Worm (Caenorhabditis elegans) whole organism, L3 larva: ENCODE data around the gene fbxc-21.

Experiments
- R02D3.7 ChIP-seq: fragments of 150-350 bp; optimal IDR thresholded peaks from 2 replicates; lab custom pipeline; 2014; ENCODE audit warnings: missing biosample characterization, missing genetic modification characterization
- ZK546.5 ChIP-seq: sonication (generic microtip); optimal IDR thresholded peaks from 2 replicates; lab custom pipeline; 2017; ENCODE audit warnings: missing biosample characterization, missing genetic modification characterization
- aly-2 ChIP-seq: fragments of 150-350 bp; optimal IDR thresholded peaks from 2 replicates; lab custom pipeline; 2014; ENCODE audit warnings: missing biosample characterization, missing genetic modification characterization
- ama-1 ChIP-seq: fragments of 150-350 bp; optimal IDR thresholded peaks from 2 replicates; lab custom pipeline; 2018
- ceh-16 ChIP-seq: sonication (generic microtip); optimal IDR thresholded peaks from 2 replicates; lab custom pipeline; 2017; ENCODE audit warnings: missing biosample characterization, missing genetic modification characterization
- ceh-28 ChIP-seq: fragments of 150-350 bp; optimal IDR thresholded peaks from 2 replicates; lab custom pipeline; 2014; ENCODE audit warnings: missing biosample characterization, missing genetic modification reagents, missing genetic modification characterization
- ceh-82 ChIP-seq: fragments of 150-350 bp; optimal IDR thresholded peaks from 2 replicates; lab custom pipeline; 2014; ENCODE audit warnings: missing biosample characterization, missing genetic modification characterization
- ceh-9 ChIP-seq: sonication (generic microtip); optimal IDR thresholded peaks from 2 replicates; lab custom pipeline; 2018; ENCODE audit warnings: missing biosample characterization, missing genetic modification characterization
- daf-12 ChIP-seq: fragments of 150-350 bp; optimal IDR thresholded peaks from 2 replicates; lab custom pipeline; 2014; ENCODE audit warnings: missing biosample characterization, missing genetic modification reagents, missing genetic modification characterization
- egl-27 ChIP-seq: sonication (generic microtip); optimal IDR thresholded peaks from 4 replicates; lab custom pipeline; 2017; ENCODE audit warnings: missing biosample characterization, missing genetic modification reagents, missing genetic modification characterization
- egl-5 ChIP-seq: fragments of 150-350 bp; optimal IDR thresholded peaks from 2 replicates; lab custom pipeline; 2017; ENCODE audit warnings: missing biosample characterization, missing genetic modification reagents, missing genetic modification characterization, inconsistent platforms
- elt-2 ChIP-seq: sonication (generic microtip); optimal IDR thresholded peaks from 2 replicates; lab custom pipeline; 2016; ENCODE audit warnings: missing genetic modification reagents, mild to moderate bottlenecking, missing genetic modification characterization, missing compliant biosample characterization
- elt-3 ChIP-seq, 3 experiments: fragments of 150-350 bp in 1 of 3; sonication (generic microtip) in 2 of 3; optimal IDR thresholded peaks; 2 replicates in 2 of 3; 4 replicates in 1 of 3; lab custom pipeline; 2014 to 2017; ENCODE audit warnings: missing biosample characterization in 3 of 3, missing genetic modification characterization in 3 of 3
- eor-1 ChIP-seq, 2 experiments: fragments of 150-350 bp; optimal IDR thresholded peaks; 2 replicates each; lab custom pipeline; 2014 to 2018; ENCODE audit warnings: missing biosample characterization in 2 of 2, missing genetic modification characterization in 2 of 2
- fkh-10 ChIP-seq: sonication (generic microtip); optimal IDR thresholded peaks from 2 replicates; lab custom pipeline; 2017; ENCODE audit warnings: missing biosample characterization, missing genetic modification reagents, missing genetic modification characterization
- fkh-2 ChIP-seq: fragments of 150-350 bp; optimal IDR thresholded peaks from 2 replicates; lab custom pipeline; 2014; ENCODE audit warnings: missing biosample characterization, missing genetic modification reagents, missing genetic modification characterization
- fos-1 ChIP-seq: fragments of 150-350 bp; optimal IDR thresholded peaks from 2 replicates; lab custom pipeline; 2014; ENCODE audit warnings: missing biosample characterization, missing genetic modification characterization
- hmg-11 ChIP-seq: sonication (generic microtip); optimal IDR thresholded peaks from 2 replicates; lab custom pipeline; 2016; ENCODE audit warnings: missing genetic modification characterization, missing compliant biosample characterization
- jun-1 ChIP-seq: fragments of 150-350 bp; optimal IDR thresholded peaks from 2 replicates; lab custom pipeline; 2014; ENCODE audit warnings: missing biosample characterization, missing genetic modification reagents, missing genetic modification characterization
- lin-15B ChIP-seq: fragments of 150-350 bp; optimal IDR thresholded peaks from 2 replicates; lab custom pipeline; 2014; ENCODE audit warnings: missing biosample characterization, missing genetic modification characterization
- lsy-12 ChIP-seq: sonication (generic microtip); optimal IDR thresholded peaks from 2 replicates; lab custom pipeline; 2016; ENCODE audit warnings: mild to moderate bottlenecking, missing genetic modification characterization, missing compliant biosample characterization
- mdl-1 ChIP-seq: fragments of 150-350 bp; optimal IDR thresholded peaks from 2 replicates; lab custom pipeline; 2014; ENCODE audit warnings: missing biosample characterization, missing genetic modification characterization
- nfya-1 ChIP-seq: sonication (generic microtip); optimal IDR thresholded peaks from 2 replicates; lab custom pipeline; 2017; ENCODE audit warnings: missing genetic modification characterization, mild to moderate bottlenecking, missing compliant biosample characterization, antibody characterized with exemption, moderate library complexity; ENCODE audit not compliant: insufficient read depth
- nhr-11 ChIP-seq: fragments of 150-350 bp; optimal IDR thresholded peaks from 2 replicates; lab custom pipeline; 2014; ENCODE audit warnings: missing biosample characterization, missing genetic modification characterization
- nhr-12 ChIP-seq: fragments of 150-350 bp; optimal IDR thresholded peaks from 2 replicates; lab custom pipeline; 2014; ENCODE audit warnings: missing biosample characterization, missing genetic modification characterization
- nhr-23 ChIP-seq: fragments of 150-350 bp; optimal IDR thresholded peaks from 2 replicates; lab custom pipeline; 2014; ENCODE audit warnings: missing biosample characterization, missing genetic modification reagents, missing genetic modification characterization
- nhr-237 ChIP-seq: fragments of 150-350 bp; optimal IDR thresholded peaks from 2 replicates; lab custom pipeline; 2014; ENCODE audit warnings: missing biosample characterization, missing genetic modification characterization
- nhr-43 ChIP-seq: sonication (generic microtip); optimal IDR thresholded peaks from 2 replicates; lab custom pipeline; 2016; ENCODE audit warnings: mild to moderate bottlenecking, missing genetic modification characterization, missing compliant biosample characterization; ENCODE audit not compliant: poor library complexity, severe bottlenecking
- nhr-67 ChIP-seq: fragments of 150-350 bp; optimal IDR thresholded peaks from 2 replicates; lab custom pipeline; 2014; ENCODE audit warnings: missing biosample characterization, missing genetic modification characterization
- nhr-76 ChIP-seq: fragments of 150-350 bp; sonication (generic microtip); optimal IDR thresholded peaks from 5 replicates; lab custom pipeline; 2014; ENCODE audit warnings: missing biosample characterization, missing genetic modification characterization
- pha-4 ChIP-seq: fragments of 150-350 bp; optimal IDR thresholded peaks from 2 replicates; lab custom pipeline; 2014; ENCODE audit warnings: missing biosample characterization, missing genetic modification reagents, missing genetic modification characterization
- pqm-1 ChIP-seq: fragments of 150-350 bp; optimal IDR thresholded peaks from 2 replicates; lab custom pipeline; 2017; ENCODE audit warnings: missing biosample characterization, missing genetic modification characterization, inconsistent platforms
- sea-2 ChIP-seq: fragments of 150-350 bp; sonication (generic microtip); optimal IDR thresholded peaks from 4 replicates; lab custom pipeline; 2014; ENCODE audit warnings: missing biosample characterization, missing genetic modification reagents, missing genetic modification characterization
- snpc-4 ChIP-seq: fragments of 150-350 bp; optimal IDR thresholded peaks from 2 replicates; lab custom pipeline; 2014; ENCODE audit warnings: missing biosample characterization, missing genetic modification characterization
- tbx-2 ChIP-seq: sonication (generic microtip); optimal IDR thresholded peaks from 2 replicates; lab custom pipeline; 2016; ENCODE audit warnings: mild to moderate bottlenecking, missing genetic modification characterization, missing compliant biosample characterization
- unc-39 ChIP-seq: sonication (generic microtip); optimal IDR thresholded peaks from 4 replicates; lab custom pipeline; 2017; ENCODE audit warnings: missing biosample characterization, missing genetic modification characterization
- zag-1 ChIP-seq: fragments of 150-350 bp; optimal IDR thresholded peaks from 2 replicates; lab custom pipeline; 2014; ENCODE audit warnings: missing biosample characterization, missing genetic modification characterization
- ztf-11 ChIP-seq: fragments of 150-350 bp; optimal IDR thresholded peaks from 2 replicates; lab custom pipeline; 2014; ENCODE audit warnings: missing biosample characterization, missing genetic modification characterization
- ztf-4 ChIP-seq: fragments of 150-350 bp; optimal IDR thresholded peaks from 2 replicates; lab custom pipeline; 2014; ENCODE audit warnings: missing biosample characterization, missing genetic modification characterization

fbxc-21 gene

DNA sequence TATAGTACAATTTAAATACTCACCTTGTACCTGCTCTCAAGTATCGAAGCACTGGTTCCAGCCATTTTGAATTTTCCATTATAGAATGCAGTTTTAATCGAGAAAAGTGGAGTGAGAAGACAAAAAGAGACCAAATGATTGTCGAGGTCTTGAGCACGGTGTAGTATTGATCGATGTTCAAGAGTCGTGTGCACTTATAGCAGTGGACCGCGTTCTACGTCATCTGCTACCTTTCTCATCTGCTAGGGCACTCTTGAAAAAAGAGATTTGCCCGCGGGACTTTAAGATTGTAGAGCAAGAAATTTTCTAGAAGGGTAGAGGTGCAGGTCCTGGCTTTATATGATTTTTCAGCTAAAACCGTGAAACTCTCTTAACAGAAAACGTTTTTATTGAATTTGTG lies at the start of gene fbxc-21:
Gene fbxc-21 (minus strand): TSS at position 101 of the 400 bp plus-strand sequence.
- TF ChIP-seq lsy-12 (tag; lab: Kevin White, UChicago) (no peak), nhr-237 (tag; lab: Kevin White, UChicago) (no peak), egl-5 (no peak), nhr-67 (no peak), pqm-1 (no peak), daf-12 (no peak), aly-2 (no peak), nhr-43 (tag; lab: Kevin White, UChicago) (no peak), zag-1 (tag; lab: Kevin White, UChicago) (no peak)

DNA sequence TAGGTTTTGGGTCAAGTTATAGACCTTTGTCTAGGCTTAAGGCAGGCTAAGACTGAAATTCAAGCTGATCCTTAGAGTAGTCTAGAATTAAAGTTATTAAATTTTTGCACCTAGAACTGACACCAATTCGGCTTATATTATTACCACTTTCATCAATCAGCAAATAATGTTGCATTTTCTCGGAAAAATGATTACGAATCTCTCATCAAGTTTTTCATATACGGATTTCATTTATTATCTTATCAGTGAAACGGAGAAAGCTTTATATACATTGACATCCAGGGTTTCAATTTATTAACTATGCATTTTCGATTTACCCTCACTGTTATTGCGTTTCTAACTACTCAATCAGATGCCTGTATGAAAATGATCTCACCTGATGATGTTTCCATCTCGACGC lies 48.5 kb upstream of the fbxc-21 start, which contains the start of gene K07G6.1:
Gene K07G6.1 (plus strand): TSS at position 301 of the 400 bp plus-strand sequence.
- no peak for TF ChIP-seq egl-5
- TF ChIP-seq nhr-23 = no peak
- no peak for TF ChIP-seq elt-2 (tag; lab: Kevin White, UChicago)
- TF ChIP-seq tbx-2 (tag; lab: Kevin White, UChicago) = no peak
- no peak for TF ChIP-seq sea-2
- TF ChIP-seq ceh-16 (tag; lab: Kevin White, UChicago) = no peak
- TF ChIP-seq fos-1 (tag; lab: Kevin White, UChicago) = no peak
- TF ChIP-seq hmg-11 = no peak
- no peak for TF ChIP-seq egl-27 (tag; lab: Kevin White, UChicago)
- TF ChIP-seq ceh-28 = no peak
- TF ChIP-seq nhr-12 (tag; lab: Kevin White, UChicago) = no peak
- no peak for TF ChIP-seq unc-39 (tag; lab: Kevin White, UChicago)
- no peak for TF ChIP-seq ama-1
- TF ChIP-seq, all 47 proteins: peak for 0

DNA sequence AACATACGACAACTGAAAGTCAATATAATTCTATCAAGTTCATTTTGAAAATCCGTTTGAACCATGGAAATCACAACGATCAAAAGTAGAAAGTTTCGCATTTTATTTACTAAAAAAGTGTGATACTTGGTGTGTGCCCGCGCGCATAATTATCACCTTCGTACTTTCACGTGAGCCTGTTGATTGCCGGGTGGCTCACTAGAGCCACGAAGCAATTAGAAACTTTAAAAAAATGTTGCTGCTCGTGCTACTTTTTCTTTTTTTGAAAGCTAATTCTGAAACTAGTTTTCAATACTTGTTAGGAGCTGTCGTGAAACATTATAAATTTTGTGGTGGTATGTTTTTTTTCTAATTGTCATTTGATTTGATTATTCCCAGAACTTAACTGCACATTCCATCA lies 46.1 kb upstream of the fbxc-21 start, which contains the start of the genes irld-9 and irld-33:
Gene irld-9 (minus strand): TSS at position 101 of the 400 bp plus-strand sequence.
Gene irld-33 (plus strand): TSS at position 209 of the 400 bp plus-strand sequence.
- no peak for TF ChIP-seq pha-4 (tag; lab: Kevin White, UChicago)
- TF ChIP-seq sea-2 = no peak
- no peak for TF ChIP-seq fkh-2 (tag; lab: Kevin White, UChicago)
- TF ChIP-seq ceh-82 (tag; lab: Kevin White, UChicago) = no peak
- TF ChIP-seq ama-1 = no peak
- TF ChIP-seq nhr-67 = no peak
- no peak for TF ChIP-seq nhr-76 (tag; lab: Kevin White, UChicago)
- TF ChIP-seq R02D3.7 (tag; lab: Kevin White, UChicago) = no peak
- no peak for TF ChIP-seq jun-1 (tag; lab: Kevin White, UChicago)
- no peak for TF ChIP-seq ceh-16 (tag; lab: Kevin White, UChicago)
- no peak for TF ChIP-seq unc-39 (tag; lab: Kevin White, UChicago)
- no peak for TF ChIP-seq ceh-9 (tag; lab: Kevin White, UChicago)
- TF ChIP-seq nfya-1 (tag; lab: Kevin White, UChicago) = no peak
- no peak for TF ChIP-seq lin-15B (tag; lab: Kevin White, UChicago)
- TF ChIP-seq nhr-11 = no peak
- no peak for TF ChIP-seq elt-3 (tag; optimal IDR thresholded peaks at IDR 0.05; lab: Kevin White, UChicago)
- no peak for TF ChIP-seq nhr-12 (tag; lab: Kevin White, UChicago)
- no peak for TF ChIP-seq mdl-1 (tag; lab: Kevin White, UChicago)
- no peak for TF ChIP-seq snpc-4 (tag; lab: Kevin White, UChicago)
- TF ChIP-seq zag-1 (tag; lab: Kevin White, UChicago) = no peak

DNA sequence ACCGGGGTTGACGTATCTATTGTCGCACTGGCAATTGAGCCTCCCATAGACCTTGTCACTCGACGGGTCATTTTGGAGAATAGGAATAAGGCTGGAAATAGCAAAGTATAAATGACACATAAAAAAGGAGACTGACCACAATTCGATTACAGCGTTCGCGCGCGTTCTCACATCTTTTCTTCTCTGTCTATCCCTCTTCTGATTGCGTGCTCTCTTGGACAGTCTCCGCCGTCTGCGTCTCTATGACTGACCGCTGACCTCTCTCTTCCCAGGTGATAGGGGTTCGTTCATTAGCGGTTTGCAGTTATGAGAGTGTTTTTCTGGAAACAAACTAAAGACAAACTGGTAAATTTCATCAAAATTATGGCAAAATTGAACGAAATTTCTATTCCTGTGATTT lies 43.6 kb upstream of the fbxc-21 start, which contains the start of gene ceh-83:
Gene ceh-83 (minus strand): TSS at position 181 of the 400 bp plus-strand sequence.
- TF ChIP-seq egl-5 (no peak), ztf-4 (tag; lab: Kevin White, UChicago) (no peak), eor-1 (tag; optimal IDR thresholded peaks at IDR 0.05; lab: Kevin White, UChicago) (no peak), R02D3.7 (tag; lab: Kevin White, UChicago) (no peak), lin-15B (tag; lab: Kevin White, UChicago) (no peak), pqm-1 (no peak), nhr-12 (tag; lab: Kevin White, UChicago) (no peak), sea-2 (no peak), egl-27 (tag; lab: Kevin White, UChicago) (no peak), fkh-2 (tag; lab: Kevin White, UChicago) (no peak), nfya-1 (tag; lab: Kevin White, UChicago) (no peak), lsy-12 (tag; lab: Kevin White, UChicago) (no peak), fkh-10 (GFP tag; lab: Kevin White, UChicago) (no peak), mdl-1 (tag; lab: Kevin White, UChicago) (no peak), ZK546.5 (no peak), nhr-237 (tag; lab: Kevin White, UChicago) (no peak), unc-39 (tag; lab: Kevin White, UChicago) (no peak), ztf-11 (tag; lab: Kevin White, UChicago) (no peak), nhr-11 (no peak), nhr-76 (tag; lab: Kevin White, UChicago) (no peak)
